Worm (Caenorhabditis elegans): ENCODE data around the gene F23F1.6.

Gene F23F1.6

DNA sequence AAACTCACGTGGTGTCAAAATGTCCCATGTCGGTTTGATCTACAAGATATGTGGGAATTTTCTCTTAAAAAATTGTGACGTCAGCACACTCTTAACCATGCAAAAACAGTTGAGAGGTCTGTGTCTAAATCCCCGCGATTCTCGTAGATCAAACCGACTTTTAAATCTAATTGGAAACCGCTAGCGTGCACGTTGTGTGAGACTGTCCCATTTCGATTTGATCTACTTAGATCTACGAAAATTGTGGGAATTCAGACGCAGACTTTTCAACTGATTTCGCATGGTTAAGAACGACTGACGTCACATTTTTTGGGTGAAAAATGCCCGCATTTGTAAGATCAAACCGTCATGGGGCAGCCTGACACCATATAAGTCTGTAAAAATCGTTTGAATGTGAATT, 20.8 kb upstream of the F23F1.6 start:
- no peak for TF ChIP-seq tbx-2 (tag; optimal IDR thresholded peaks at IDR 0.05)
- TF ChIP-seq npax-4 (tag; optimal IDR thresholded peaks at IDR 0.05): no peak
- no peak for TF ChIP-seq ceh-48 (tag; optimal IDR thresholded peaks at IDR 0.05)

DNA sequence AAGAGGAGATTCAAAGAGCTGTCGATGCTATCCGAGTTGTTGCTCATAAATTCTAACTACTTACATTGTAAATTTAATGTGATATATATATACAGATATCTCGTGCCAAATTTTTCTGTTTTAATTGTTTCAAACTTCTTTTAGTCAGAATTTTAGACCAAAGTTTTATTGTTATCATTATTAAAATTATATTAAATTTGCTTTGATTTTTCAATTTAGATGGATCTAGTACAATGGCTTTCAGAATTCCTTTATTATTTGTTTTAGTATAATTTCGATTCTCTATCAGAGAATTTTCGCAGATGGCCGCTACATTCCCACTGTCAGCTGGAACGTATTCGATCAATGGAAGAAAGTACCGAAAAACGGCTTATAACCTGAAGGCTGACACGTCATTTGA, 20.3 kb upstream of the F23F1.6 start, which contains the start of gene ascc-1:
TSS of gene ascc-1 (plus strand) at position 301 of the 400 bp plus-strand sequence.
- TF ChIP-seq pag-3 (tag; optimal IDR thresholded peaks at IDR 0.05; ENCODE audit: borderline replicate concordance): no peak
- no peak for TF ChIP-seq lin-11 (tag; optimal IDR thresholded peaks at IDR 0.05)
- TF ChIP-seq syd-9 (tag; optimal IDR thresholded peaks at IDR 0.05): no peak
- no peak for TF ChIP-seq pax-1 (tag; optimal IDR thresholded peaks at IDR 0.05)
- TF ChIP-seq ceh-14 (tag; optimal IDR thresholded peaks at IDR 0.05): no peak
- no peak for TF ChIP-seq pha-2 (tag; optimal IDR thresholded peaks at IDR 0.05)
- TF ChIP-seq pqm-1 (tag; optimal IDR thresholded peaks at IDR 0.05): no peak
- TF ChIP-seq sox-4 (tag; optimal IDR thresholded peaks at IDR 0.05): no peak
- TF ChIP-seq ceh-9 (tag; optimal IDR thresholded peaks at IDR 0.05): no peak
- TF ChIP-seq tbx-7 (tag; optimal IDR thresholded peaks at IDR 0.05): no peak
- TF ChIP-seq hlh-13 (GFP tag; optimal IDR thresholded peaks at IDR 0.05): no peak
- TF ChIP-seq C08G9.2 (tag; optimal IDR thresholded peaks at IDR 0.05): no peak
- no peak for TF ChIP-seq unc-55 (GFP tag; optimal IDR thresholded peaks at IDR 0.05)
- TF ChIP-seq ets-4 (tag; optimal IDR thresholded peaks at IDR 0.05): no peak
- no peak for TF ChIP-seq tbx-2 (tag; optimal IDR thresholded peaks at IDR 0.05)
- no peak for TF ChIP-seq npax-4 (tag; optimal IDR thresholded peaks at IDR 0.05)
- no peak for TF ChIP-seq mec-3 (tag; optimal IDR thresholded peaks at IDR 0.05; ENCODE audit: borderline replicate concordance)
- TF ChIP-seq ceh-19 (GFP tag; optimal IDR thresholded peaks at IDR 0.05): no peak
- TF ChIP-seq dmd-4 (tag; optimal IDR thresholded peaks at IDR 0.05; ENCODE audit: borderline replicate concordance): no peak

DNA sequence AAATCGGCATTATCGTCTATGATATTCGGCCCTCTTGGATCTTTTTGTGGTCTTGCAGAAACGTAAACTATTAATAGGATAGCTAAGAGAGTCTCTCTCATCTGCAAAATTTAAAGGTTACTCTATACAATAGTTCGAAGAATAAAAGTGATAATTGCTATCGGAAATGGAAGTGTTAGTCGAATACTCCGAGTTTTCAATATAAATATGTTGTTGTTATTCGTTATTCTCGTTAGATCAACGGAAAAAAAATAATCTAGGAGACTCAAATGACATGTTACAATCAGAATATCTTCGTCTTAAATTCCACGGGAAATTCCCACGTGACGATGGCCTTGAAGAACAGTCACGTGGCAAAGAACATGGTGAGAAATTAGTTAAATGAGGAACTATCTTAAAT, 18.1 kb upstream of the F23F1.6 start, which contains the start of gene tre-5:
TSS of gene tre-5 (minus strand) at position 101 of the 400 bp plus-strand sequence.
- TF ChIP-seq dmd-4 (tag; optimal IDR thresholded peaks at IDR 0.05; ENCODE audit: borderline replicate concordance) (no peak), hlh-30 (tag; optimal IDR thresholded peaks at IDR 0.05; ENCODE audit: insufficient read depth) (peak; percentile 25), mec-3 (tag; optimal IDR thresholded peaks at IDR 0.05; ENCODE audit: borderline replicate concordance) (no peak)

DNA sequence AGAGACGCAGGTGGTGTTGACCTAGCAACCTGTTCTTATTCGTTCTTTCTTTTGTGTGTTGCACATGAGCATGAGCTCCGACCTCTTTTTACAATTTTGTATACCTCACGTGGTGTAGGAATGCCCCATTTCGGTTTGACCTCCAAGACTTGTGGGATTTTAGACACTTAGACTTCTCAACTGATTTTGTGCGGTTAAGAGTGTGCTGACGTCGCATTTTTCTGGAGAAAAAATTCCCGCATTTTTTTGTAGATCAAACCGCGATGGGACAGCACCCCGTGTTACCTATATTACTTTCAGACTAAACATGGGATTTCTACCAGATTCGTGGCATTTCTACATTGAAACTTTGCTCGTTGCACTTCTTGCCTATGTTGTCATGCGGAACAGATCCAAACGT, 14.2 kb upstream of the F23F1.6 start, which contains the start of gene sptl-1:
TSS of gene sptl-1 (plus strand) at position 301 of the 400 bp plus-strand sequence.
- TF ChIP-seq ceh-18 (tag; optimal IDR thresholded peaks at IDR 0.05): no peak
- no peak for TF ChIP-seq ceh-9 (tag; optimal IDR thresholded peaks at IDR 0.05)
- TF ChIP-seq ceh-14 (tag; optimal IDR thresholded peaks at IDR 0.05): no peak
- no peak for TF ChIP-seq K09A11.1 (tag; optimal IDR thresholded peaks at IDR 0.05; ENCODE audit: insufficient read depth)
- TF ChIP-seq ceh-22 (tag; optimal IDR thresholded peaks at IDR 0.05): no peak
- no peak for TF ChIP-seq odd-2 (tag; optimal IDR thresholded peaks at IDR 0.05)
- no peak for TF ChIP-seq che-1 (tag; optimal IDR thresholded peaks at IDR 0.05)
- TF ChIP-seq pax-1 (tag; optimal IDR thresholded peaks at IDR 0.05): no peak
- no peak for TF ChIP-seq nfya-1 (tag; optimal IDR thresholded peaks at IDR 0.05)
- no peak for TF ChIP-seq sox-4 (tag; optimal IDR thresholded peaks at IDR 0.05)
- no peak for TF ChIP-seq hlh-6 (tag; optimal IDR thresholded peaks at IDR 0.05)
- no peak for TF ChIP-seq tbx-2 (tag; optimal IDR thresholded peaks at IDR 0.05)
- TF ChIP-seq sox-2 (GFP tag; IDR thresholded peaks at IDR 0.05): no peak
- no peak for TF ChIP-seq tbx-7 (tag; optimal IDR thresholded peaks at IDR 0.05)
- no peak for TF ChIP-seq unc-3 (GFP tag; conservative IDR thresholded peaks at IDR 0.05)
- no peak for TF ChIP-seq unc-3 (tag; optimal IDR thresholded peaks at IDR 0.05)
- no peak for TF ChIP-seq ceh-48 (tag; optimal IDR thresholded peaks at IDR 0.05)
- no peak for TF ChIP-seq gmeb-2 (tag; optimal IDR thresholded peaks at IDR 0.05)
- no peak for TF ChIP-seq hlh-15 (tag; optimal IDR thresholded peaks at IDR 0.05)

DNA sequence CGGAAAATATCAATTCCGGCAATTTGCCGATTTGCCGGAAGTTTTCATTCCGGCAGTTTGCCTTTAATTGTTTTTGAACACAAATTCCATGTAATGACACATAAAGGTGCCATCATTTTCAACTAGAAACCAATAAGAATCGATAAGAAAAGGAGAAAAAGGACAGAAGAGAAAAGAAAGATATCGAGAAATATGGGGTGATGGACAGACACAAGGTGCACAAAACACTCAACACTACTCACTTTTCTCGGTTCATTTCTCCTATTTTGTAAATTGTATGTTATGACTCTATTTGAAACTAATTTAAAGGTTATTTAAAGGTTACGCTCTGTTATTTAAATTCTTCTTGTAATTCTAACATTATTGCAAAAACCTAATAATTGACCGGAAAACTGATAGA, 13.7 kb upstream of the F23F1.6 start:
- TF ChIP-seq zip-5 (tag; optimal IDR thresholded peaks at IDR 0.05) (no peak), elt-2 (tag; optimal IDR thresholded peaks at IDR 0.05) (peak; percentile 4)
